Fruit fly (Drosophila melanogaster) Kc167 (cell line): ENCODE measurements around the gene CG10035.

ENCODE experiments used
- h ChIP-seq: fragments of >200 bp; optimal IDR thresholded peaks from 3 replicates; lab custom pipeline; 2018; ENCODE audit warnings: missing external identifiers
- psq ChIP-seq: fragments of >200 bp; optimal IDR thresholded peaks from 2 replicates; lab custom pipeline; 2017; ENCODE audit warnings: missing external identifiers

dm6 chr3R:12381130-12381700 lies 1.3 kb downstream of the CG10035 start:
- TF ChIP-seq h (lab: Kevin White, UChicago) (no peak), psq (lab: Kevin White, UChicago) (no peak)
